Worm (Caenorhabditis elegans): ENCODE data around the gene C15B12.2.
A peak's percentile ranks its signal among the peaks of the same experiment; 100 is the strongest.

C15B12.2 gene

DNA sequence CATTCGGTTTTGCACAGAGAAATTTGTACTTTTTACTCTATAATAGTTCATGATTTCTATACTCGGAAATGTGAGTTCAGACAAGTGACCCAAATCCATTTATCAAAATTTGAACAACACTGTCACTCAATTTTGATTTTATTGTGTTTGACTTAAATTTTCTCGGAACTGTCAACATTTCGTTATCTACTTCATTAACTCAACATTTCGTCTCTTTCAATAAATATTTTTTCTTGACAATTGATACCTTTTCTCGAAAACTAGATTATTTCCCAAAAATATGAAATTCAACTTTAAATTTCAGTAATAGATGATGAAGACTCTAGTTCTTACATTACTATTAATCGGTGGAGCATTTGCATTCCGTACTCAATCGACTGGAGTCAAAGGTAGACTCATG is 47.4 kb downstream of the C15B12.2 start, which contains the start of gene ttr-36:
ttr-36 (plus strand) TSS at position 301 of the 400 bp plus-strand sequence.
- TF ChIP-seq nhr-237 (tag; optimal IDR thresholded peaks at IDR 0.05): no peak
- no peak for TF ChIP-seq Y55F3AM.14 (GFP tag; optimal IDR thresholded peaks at IDR 0.05)
- no peak for TF ChIP-seq unc-62 (GFP tag; optimal IDR thresholded peaks at IDR 0.05)
- TF ChIP-seq nhr-11 (tag; optimal IDR thresholded peaks at IDR 0.05): no peak
- TF ChIP-seq nhr-6 (tag; optimal IDR thresholded peaks at IDR 0.05): no peak
- no peak for TF ChIP-seq mbf-1 (tag; optimal IDR thresholded peaks at IDR 0.05)
- no peak for TF ChIP-seq nhr-12 (tag; optimal IDR thresholded peaks at IDR 0.05)
- TF ChIP-seq blmp-1 (tag; optimal IDR thresholded peaks at IDR 0.05; ENCODE audit: insufficient read depth): no peak
- no peak for TF ChIP-seq alr-1 (tag; optimal IDR thresholded peaks at IDR 0.05)
- no peak for TF ChIP-seq ceh-82 (tag; optimal IDR thresholded peaks at IDR 0.05)
- no peak for TF ChIP-seq F13H6.1 (tag; optimal IDR thresholded peaks at IDR 0.05)
- no peak for TF ChIP-seq snpc-4 (tag; optimal IDR thresholded peaks at IDR 0.05)
- no peak for TF ChIP-seq nhr-25 (tag; optimal IDR thresholded peaks at IDR 0.05)
- TF ChIP-seq R02D3.7 (tag; optimal IDR thresholded peaks at IDR 0.05): no peak

- TF ChIP-seq nhr-21 (tag; optimal IDR thresholded peaks at IDR 0.05): no peak
- no peak for TF ChIP-seq aly-2 (tag; optimal IDR thresholded peaks at IDR 0.05)
- no peak for TF ChIP-seq blmp-1 (tag; optimal IDR thresholded peaks at IDR 0.05; ENCODE audit: insufficient read depth)
- no peak for TF ChIP-seq unc-62 (GFP tag; optimal IDR thresholded peaks at IDR 0.05)
- no peak for TF ChIP-seq ama-1 (optimal IDR thresholded peaks at IDR 0.05)
- no peak for TF ChIP-seq lsy-2 (tag; optimal IDR thresholded peaks at IDR 0.05)
- TF ChIP-seq Y55F3AM.14 (GFP tag; optimal IDR thresholded peaks at IDR 0.05): no peak
- no peak for TF ChIP-seq lin-13 (GFP tag; optimal IDR thresholded peaks at IDR 0.05)
- no peak for TF ChIP-seq F13H6.1 (tag; optimal IDR thresholded peaks at IDR 0.05)
Measured at ce11 chrX:6511985-6512384, 48.8 kb downstream of the C15B12.2 start, which contains the start of gene ttr-35. Gene ttr-35 (plus strand): TSS chrX:6512285.

- TF ChIP-seq nhr-21 (tag; optimal IDR thresholded peaks at IDR 0.05): peak; percentile 20
- no peak for TF ChIP-seq crh-2 (tag; optimal IDR thresholded peaks at IDR 0.05)
- TF ChIP-seq sma-9 (GFP tag; optimal IDR thresholded peaks at IDR 0.05): peak; percentile 6
- no peak for TF ChIP-seq sma-9 (tag; optimal IDR thresholded peaks at IDR 0.05)
- peak; percentile 16 for TF ChIP-seq fos-1 (tag; optimal IDR thresholded peaks at IDR 0.05)
Measured at ce11 chrX:6514466-6514865, 51.3 kb downstream of the C15B12.2 start.

- TF ChIP-seq unc-62 (GFP tag; optimal IDR thresholded peaks at IDR 0.05) (no peak), alr-1 (tag; optimal IDR thresholded peaks at IDR 0.05) (no peak), nhr-21 (tag; optimal IDR thresholded peaks at IDR 0.05) (peak; percentile 66), nhr-23 (tag; optimal IDR thresholded peaks at IDR 0.05) (no peak), fos-1 (tag; optimal IDR thresholded peaks at IDR 0.05) (peak; percentile 16), sem-4 (tag; optimal IDR thresholded peaks at IDR 0.05) (no peak), ceh-16 (tag; optimal IDR thresholded peaks at IDR 0.05) (peak; percentile 18), ztf-4 (tag; optimal IDR thresholded peaks at IDR 0.05) (no peak), gmeb-1 (tag; optimal IDR thresholded peaks at IDR 0.05) (no peak), ZK546.5 (tag; optimal IDR thresholded peaks at IDR 0.05) (no peak), lin-39 (tag; optimal IDR thresholded peaks at IDR 0.05) (no peak), nhr-129 (tag; optimal IDR thresholded peaks at IDR 0.05) (no peak), nhr-10 (tag; optimal IDR thresholded peaks at IDR 0.05) (no peak), skn-1 (tag; optimal IDR thresholded peaks at IDR 0.05) (no peak), blmp-1 (tag; optimal IDR thresholded peaks at IDR 0.05; ENCODE audit: insufficient read depth) (peak; percentile 99), nhr-25 (tag; optimal IDR thresholded peaks at IDR 0.05) (peak; percentile 37)
Measured at ce11 chrX:6515267-6515666, 52.1 kb downstream of the C15B12.2 start.

Data from whole organism, L2 larva.